Fruit fly (Drosophila melanogaster): ENCODE data around the gene IntS11.
A peak's percentile ranks its signal among the peaks of the same experiment; 100 is the strongest.

Gene IntS11

dm6 chr3R:29723048-29723656 lies 22.0 kb upstream of the IntS11 start, which contains the start of gene Pcd (continued):
- TF ChIP-seq abd-A (tag; optimal IDR thresholded peaks at IDR 0.05) (peak; percentile 48), Atf-2 (GFP tag; optimal IDR thresholded peaks at IDR 0.05) (no peak), TFAM (GFP tag; optimal IDR thresholded peaks at IDR 0.05) (no peak), bbx (GFP tag; IDR thresholded peaks at IDR 0.05; ENCODE audit: partially characterized antibody) (peak; percentile 31; the same call in 1 of the 2 replicates), CG12155 (GFP tag; optimal IDR thresholded peaks at IDR 0.05) (peak; percentile 97), CG6272 (GFP tag; IDR thresholded peaks at IDR 0.05) (no peak), NFAT (GFP tag; IDR thresholded peaks at IDR 0.05) (no peak), H15 (GFP tag; IDR thresholded peaks at IDR 0.05) (no peak), Dbx (GFP tag; IDR thresholded peaks at IDR 0.05) (0 out of 3 replicates have a peak, but pooled peaks have one; percentile 39), zfh1 (GFP tag; IDR thresholded peaks at IDR 0.05) (0 out of 3 replicates have a peak, but pooled peaks have one; percentile 9), bsh (GFP tag; optimal IDR thresholded peaks at IDR 0.05) (peak in 1 of 2 experiments; percentile 24), maf-S (GFP tag; optimal IDR thresholded peaks at IDR 0.05) (no peak), CG34224 (GFP tag; IDR thresholded peaks at IDR 0.05; ENCODE audit: partially characterized antibody) (peak; percentile 49; the same call in 1 of the 3 replicates), CG17385 (GFP tag; optimal IDR thresholded peaks at IDR 0.05) (no peak), CG8944 (GFP tag; optimal IDR thresholded peaks at IDR 0.05) (no peak), Aef1 (GFP tag; IDR thresholded peaks at IDR 0.05) (no peak; the same call in 2 of the 3 replicates), unc-4 (GFP tag; IDR thresholded peaks at IDR 0.05; ENCODE audit: partially characterized antibody) (peak; percentile 41; the same call in 1 of the 2 replicates), CG34376 (GFP tag; optimal IDR thresholded peaks at IDR 0.05) (peak; percentile 43), CG9437 (GFP tag; optimal IDR thresholded peaks at IDR 0.05) (no peak), MESR4 (GFP tag; optimal IDR thresholded peaks at IDR 0.05) (peak; percentile 56), nerfin-1 (tag; optimal IDR thresholded peaks at IDR 0.05) (no peak), CG7963 (GFP tag; IDR thresholded peaks at IDR 0.05; ENCODE audit: partially characterized antibody) (no peak), Sin3A (optimal IDR thresholded peaks at IDR 0.05) (peak; percentile 7), dmrt99B (tag; optimal IDR thresholded peaks at IDR 0.05) (no peak), crp (GFP tag; optimal IDR thresholded peaks at IDR 0.05) (peak; percentile 55 to 94), sna (GFP tag; IDR thresholded peaks at IDR 0.05; ENCODE audit: partially characterized antibody) (peak; percentile 24; the same call in 1 of the 2 replicates), sob (GFP tag; IDR thresholded peaks at IDR 0.05) (no peak), nerfin-2 (GFP tag; IDR thresholded peaks at IDR 0.05; ENCODE audit: partially characterized antibody) (no peak), CG4404 (GFP tag; IDR thresholded peaks at IDR 0.05) (no peak), Spps (tag; optimal IDR thresholded peaks at IDR 0.05) (no peak), CG18011 (GFP tag; optimal IDR thresholded peaks at IDR 0.05) (peak; percentile 14), dm (GFP tag; optimal IDR thresholded peaks at IDR 0.05) (no peak), jigr1 (GFP tag; IDR thresholded peaks at IDR 0.05) (no peak), stc (GFP tag; IDR thresholded peaks at IDR 0.05) (no peak), HHEX (GFP tag; optimal IDR thresholded peaks at IDR 0.05) (no peak), YL-1 (GFP tag; optimal IDR thresholded peaks at IDR 0.05) (peak; percentile 9), gfzf (GFP tag; optimal IDR thresholded peaks at IDR 0.05) (peak; percentile 38), chif (GFP tag; optimal IDR thresholded peaks at IDR 0.05) (no peak), B-H1 (GFP tag; IDR thresholded peaks at IDR 0.05) (no peak), Med (GFP tag) (peak; percentile 33), Scr (GFP tag; IDR thresholded peaks at IDR 0.05; ENCODE audit: partially characterized antibody) (0 out of 2 replicates have a peak, but pooled peaks have one; percentile 17), rib (GFP tag; IDR thresholded peaks at IDR 0.05) (peak; percentile 73), sug (tag; optimal IDR thresholded peaks at IDR 0.05) (peak; percentile 3), trem (tag; optimal IDR thresholded peaks at IDR 0.05) (peak; percentile 99), CG34422 (GFP tag; IDR thresholded peaks at IDR 0.05) (peak; percentile 14; the same call in 1 of the 3 replicates), gcm2 (GFP tag; optimal IDR thresholded peaks at IDR 0.05) (no peak), Sox100B (GFP tag; optimal IDR thresholded peaks at IDR 0.05) (no peak), CG9932 (GFP tag; IDR thresholded peaks at IDR 0.05) (no peak), Hsf (GFP tag; optimal IDR thresholded peaks at IDR 0.05) (no peak)

Data from whole organism, embryonic.